Fruit fly (Drosophila melanogaster) whole organism, prepupa: Measurements from ENCODE around the gene CG15047.

ENCODE experiments used
- CG1621 ChIP-seq: fragments of 200-800 bp; sonication (Bioruptor generic); optimal IDR thresholded peaks from 3 replicates; lab custom pipeline; 2018; ENCODE audit warnings: missing biosample characterization, mild to moderate bottlenecking, missing genetic modification characterization
- CG16779 ChIP-seq: fragments of 200-800 bp; sonication (Bioruptor generic); optimal IDR thresholded peaks from 3 replicates; lab custom pipeline; 2017; ENCODE audit warnings: missing biosample characterization, mild to moderate bottlenecking, missing genetic modification characterization
- CG34406 ChIP-seq: fragments of 200-800 bp; sonication (Bioruptor generic); optimal IDR thresholded peaks from 3 replicates; lab custom pipeline; 2016; ENCODE audit warnings: missing biosample characterization, missing genetic modification characterization
- Sox102F ChIP-seq: fragments of 200-800 bp; sonication (Bioruptor generic); optimal IDR thresholded peaks from 2 replicates; lab custom pipeline; 2016; ENCODE audit warnings: missing biosample characterization, mild to moderate bottlenecking, missing genetic modification characterization
- dac ChIP-seq: fragments of 200-800 bp; sonication (Bioruptor generic); optimal IDR thresholded peaks from 2 replicates; lab custom pipeline; 2017; ENCODE audit warnings: missing biosample characterization, mild to moderate bottlenecking, missing genetic modification characterization

DNA sequence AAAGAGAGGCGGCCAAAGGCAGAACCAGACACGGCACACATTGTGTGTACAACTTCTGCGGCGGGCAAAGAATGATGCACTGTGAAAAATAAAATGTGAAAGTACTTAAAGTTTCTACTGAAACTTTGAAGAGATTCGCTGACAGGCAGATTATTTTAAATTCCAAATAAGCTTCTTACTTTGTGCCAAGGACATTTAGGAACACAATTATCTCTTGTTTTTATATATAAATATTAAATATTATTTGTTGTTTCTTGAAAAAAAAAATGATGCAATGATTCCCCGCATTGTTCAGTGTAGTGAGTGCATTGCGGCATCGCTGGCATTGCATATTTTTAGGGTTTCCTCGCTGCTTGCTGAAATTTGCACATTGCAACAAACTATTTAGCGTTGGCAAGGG, 36.5 kb downstream of the CG15047 start:
- TF ChIP-seq CG16779 (tag; lab: Kevin White, UChicago) (no peak), CG34406 (GFP tag; lab: Kevin White, UChicago) (no peak), CG1621 (no peak), Sox102F (GFP tag; lab: Kevin White, UChicago) (peak; percentile 12), dac (GFP tag; lab: Kevin White, UChicago) (no peak)
